Fruit fly (Drosophila melanogaster): ENCODE data around the gene CG7054.

DNA sequence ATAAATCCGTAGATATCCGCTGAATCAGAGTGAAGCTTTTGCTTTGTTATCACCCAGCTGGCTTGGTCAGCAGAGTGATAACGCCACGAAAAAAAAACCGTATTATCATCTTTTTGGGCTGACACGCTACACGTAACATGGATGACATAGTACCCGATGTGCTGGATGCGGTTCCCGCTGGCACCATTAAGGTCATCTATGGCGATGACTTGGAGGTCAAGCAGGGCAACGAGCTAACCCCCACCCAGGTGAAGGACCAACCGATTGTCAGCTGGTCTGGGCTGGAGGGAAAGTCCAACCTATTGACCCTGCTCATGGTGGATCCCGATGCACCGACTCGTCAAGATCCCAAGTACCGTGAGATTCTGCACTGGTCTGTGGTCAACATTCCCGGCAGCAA, 353 bp downstream of the CG7054 start:
- no peak for TF ChIP-seq CTCF (optimal IDR thresholded peaks at IDR 0.05)
- TF ChIP-seq CG8478 (optimal IDR thresholded peaks at IDR 0.05): no peak
